Fruit fly (Drosophila melanogaster) whole organism, pupa: ENCODE results near the gene Acox3.
A peak's percentile ranks its signal among the peaks of the same experiment; 100 is the strongest.

ENCODE experiments used
- CG10348 ChIP-seq: fragments of 200-800 bp; sonication (Bioruptor generic); IDR thresholded peaks from 2 replicates; pipeline ENCODE4 v1.3.6; 2022; ENCODE audit warnings: missing biosample characterization, missing genetic modification characterization
- CG12605 ChIP-seq: fragments of 200-800 bp; sonication (Bioruptor generic); IDR thresholded peaks from 2 replicates; pipeline ENCODE4 v1.3.6; 2022; ENCODE audit warnings: missing biosample characterization, missing genetic modification characterization
- CG13204 ChIP-seq: fragments of 200-800 bp; sonication (Bioruptor generic); optimal IDR thresholded peaks from 2 replicates; lab custom pipeline; 2018; ENCODE audit warnings: missing biosample characterization, mild to moderate bottlenecking, missing genetic modification characterization, moderate library complexity
- CG14655 ChIP-seq: fragments of 200-800 bp; sonication (Bioruptor generic); optimal IDR thresholded peaks from 3 replicates; lab custom pipeline; 2017; ENCODE audit warnings: mild to moderate bottlenecking, missing biosample characterization, missing genetic modification reagents, missing genetic modification characterization
- CG15710 ChIP-seq: fragments of 200-800 bp; sonication (Bioruptor generic); optimal IDR thresholded peaks from 2 replicates; lab custom pipeline; 2018; ENCODE audit warnings: missing biosample characterization, mild to moderate bottlenecking, missing genetic modification characterization, moderate library complexity
- CG17806 ChIP-seq: fragments of 200-800 bp; sonication (Bioruptor generic); optimal IDR thresholded peaks from 2 replicates; lab custom pipeline; 2018; ENCODE audit warnings: missing biosample characterization, mild to moderate bottlenecking, missing genetic modification characterization, moderate library complexity
- CG32121 ChIP-seq: fragments of 200-800 bp; sonication (Bioruptor generic); IDR thresholded peaks from 2 replicates; pipeline ENCODE4 v1.3.6; 2022; ENCODE audit warnings: missing biosample characterization, missing genetic modification characterization
- CG34367 ChIP-seq: fragments of 200-800 bp; sonication (Bioruptor generic); optimal IDR thresholded peaks from 2 replicates; lab custom pipeline; 2018; ENCODE audit warnings: missing biosample characterization, mild to moderate bottlenecking, missing genetic modification characterization
- CG4496 ChIP-seq: fragments of 200-800 bp; sonication (Bioruptor generic); IDR thresholded peaks from 3 replicates; pipeline ENCODE4 v1.3.6; 2022; ENCODE audit warnings: missing biosample characterization, missing genetic modification characterization
- CG8159 ChIP-seq: fragments of 200-800 bp; sonication (Bioruptor generic); optimal IDR thresholded peaks from 3 replicates; lab custom pipeline; 2018; ENCODE audit warnings: missing biosample characterization, mild to moderate bottlenecking, missing genetic modification characterization, moderate library complexity
- CG8301 ChIP-seq: fragments of 200-800 bp; sonication (Bioruptor generic); optimal IDR thresholded peaks from 2 replicates; lab custom pipeline; 2018; ENCODE audit warnings: missing biosample characterization, mild to moderate bottlenecking, missing genetic modification characterization
- CG9948 ChIP-seq: fragments of 200-800 bp; sonication (Bioruptor generic); optimal IDR thresholded peaks from 2 replicates; lab custom pipeline; 2018; ENCODE audit warnings: missing biosample characterization, mild to moderate bottlenecking, missing genetic modification characterization, moderate library complexity
- D1 ChIP-seq: fragments of 200-800 bp; sonication (Bioruptor generic); optimal IDR thresholded peaks from 2 replicates; lab custom pipeline; 2018; ENCODE audit warnings: missing biosample characterization, mild to moderate bottlenecking, missing genetic modification characterization, moderate library complexity
- EcR ChIP-seq: fragments of 200-800 bp; sonication (Bioruptor generic); optimal IDR thresholded peaks from 3 replicates; lab custom pipeline; 2019; ENCODE audit warnings: missing biosample characterization, missing genetic modification characterization, mild to moderate bottlenecking, moderate library complexity, missing genetic modification reagents
- Ets98B ChIP-seq: fragments of 200-800 bp; sonication (Bioruptor generic); IDR thresholded peaks from 2 replicates; pipeline ENCODE4 v1.3.6; 2022; ENCODE audit warnings: missing biosample characterization, missing genetic modification characterization
- Pif1A ChIP-seq: fragments of 200-800 bp; sonication (Bioruptor generic); optimal IDR thresholded peaks from 3 replicates; lab custom pipeline; 2016; ENCODE audit warnings: missing biosample characterization, missing genetic modification characterization
- Pif1B ChIP-seq: fragments of 200-800 bp; sonication (Bioruptor generic); optimal IDR thresholded peaks from 3 replicates; lab custom pipeline; 2016; ENCODE audit warnings: missing biosample characterization, missing genetic modification characterization
- Snoo ChIP-seq: fragments of 200-800 bp; sonication (Bioruptor generic); optimal IDR thresholded peaks from 3 replicates; lab custom pipeline; 2017; ENCODE audit warnings: missing biosample characterization, mild to moderate bottlenecking, missing genetic modification characterization, inconsistent platforms
- fd96Ca ChIP-seq: fragments of 200-800 bp; sonication (Bioruptor generic); IDR thresholded peaks from 3 replicates; pipeline ENCODE4 v1.3.6; 2022; ENCODE audit warnings: missing biosample characterization, missing genetic modification characterization
- gl ChIP-seq: fragments of 200-800 bp; sonication (Bioruptor generic); optimal IDR thresholded peaks from 2 replicates; lab custom pipeline; 2018; ENCODE audit warnings: missing biosample characterization, mild to moderate bottlenecking, missing genetic modification characterization
- rn ChIP-seq: fragments of 200-800 bp; sonication (Bioruptor generic); IDR thresholded peaks from 2 replicates; pipeline ENCODE4 v1.3.6; 2022; ENCODE audit warnings: missing biosample characterization, missing genetic modification characterization

The Acox3 gene

DNA sequence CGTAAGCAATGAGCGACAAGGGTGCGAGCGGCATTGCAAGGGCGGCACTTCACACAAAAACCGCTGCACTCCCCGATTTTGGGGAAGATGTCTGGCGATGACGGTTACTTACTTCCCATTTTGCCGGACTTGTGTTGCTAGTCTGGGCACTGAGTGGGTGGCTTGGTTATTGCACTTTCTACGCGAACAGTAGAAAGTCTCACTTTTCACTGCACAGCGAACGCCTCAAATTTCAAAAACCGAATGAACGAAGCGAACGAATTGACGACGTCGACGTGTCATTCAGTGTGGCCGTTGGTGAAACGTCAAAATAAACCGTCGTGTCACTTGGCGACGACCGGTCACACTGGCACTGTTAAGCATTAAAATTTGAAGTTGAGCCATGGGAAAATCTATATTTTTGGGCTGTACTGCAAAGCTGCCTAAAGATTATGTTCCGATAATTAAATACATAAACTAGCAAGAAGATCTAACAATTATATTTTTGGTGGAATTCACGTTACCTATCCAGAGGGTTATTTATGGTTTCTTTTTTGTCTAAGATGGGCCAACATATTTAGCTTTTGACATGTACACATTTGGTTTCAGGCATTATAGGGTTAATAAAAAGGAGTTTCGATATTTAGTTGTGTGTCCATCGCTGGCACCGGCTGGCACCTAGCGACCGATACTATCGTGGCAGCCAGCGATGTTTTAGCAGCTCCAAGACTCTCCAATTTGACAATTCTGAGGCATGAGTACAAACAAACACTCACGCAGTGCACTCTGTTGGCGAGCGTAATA lies 32.2 kb upstream of the Acox3 start, which contains the start of the genes Sec61alpha and Daxx:
Gene Sec61alpha, minus strand, starts transcription at position 364 of the 783 bp plus-strand sequence.
Gene Daxx, plus strand, starts transcription at position 718 of the 783 bp plus-strand sequence.
- TF ChIP-seq D1 (tag; lab: Kevin White, UChicago) (no peak), CG10348 (no peak), EcR (GFP tag; lab: Kevin White, UChicago) (no peak), gl (tag; lab: Kevin White, UChicago) (no peak), CG15710 (tag; lab: Kevin White, UChicago) (peak; percentile 78), CG34367 (tag; lab: Kevin White, UChicago) (peak; percentile 72), CG13204 (no peak), fd96Ca (peak; percentile 78), rn (GFP tag; lab: Robert Waterston, UW) (peak; percentile 56; the same call in 1 of the 2 replicates), CG4496 (GFP tag; lab: Robert Waterston, UW) (peak; percentile 78), CG9948 (peak; percentile 75), Pif1A (no peak), CG12605 (peak; percentile 19; the same call in 1 of the 2 replicates), Snoo (peak; percentile 63), Pif1B (GFP tag; lab: Kevin White, UChicago) (no peak), CG8159 (tag; lab: Kevin White, UChicago) (peak; percentile 77), CG14655 (GFP tag; lab: Kevin White, UChicago) (no peak), CG32121 (GFP tag; lab: Robert Waterston, UW) (peak; percentile 65; the same call in 1 of the 2 replicates), CG17806 (tag; lab: Kevin White, UChicago) (peak; percentile 78), CG8301 (tag; lab: Kevin White, UChicago) (peak; percentile 71), Ets98B (GFP tag; lab: Robert Waterston, UW) (peak; percentile 74)

DNA sequence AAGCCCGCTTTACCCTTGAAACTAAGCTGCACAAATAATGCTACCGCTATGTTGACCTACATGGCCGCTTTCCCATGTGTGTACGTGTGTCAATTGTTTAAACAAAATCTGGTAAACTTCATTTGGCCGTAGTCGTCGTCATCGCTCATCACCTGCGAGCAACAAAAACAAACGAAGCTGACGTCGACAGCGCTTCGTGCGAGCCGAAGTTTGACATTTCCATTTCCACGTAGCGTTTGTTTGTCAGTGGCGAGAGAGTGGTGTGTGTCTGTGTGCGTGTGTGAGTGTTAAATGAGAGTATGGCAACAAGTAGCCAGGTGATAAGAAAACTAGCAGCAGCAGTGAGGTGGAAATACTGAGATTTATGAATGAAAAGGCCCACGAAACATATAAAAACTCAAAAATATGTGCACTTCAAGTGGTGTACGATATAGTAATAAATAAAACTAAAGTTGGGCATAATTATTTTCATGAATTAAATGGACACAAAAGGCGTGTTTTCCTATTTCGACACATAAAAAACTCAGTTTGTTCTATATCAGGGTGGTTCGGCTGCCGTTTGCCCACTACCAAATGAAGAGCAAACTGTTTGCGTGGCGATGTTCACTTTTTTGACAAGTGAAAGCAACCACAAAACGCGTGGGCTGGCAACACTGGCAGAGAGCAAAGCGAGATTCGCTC lies 31.2 kb upstream of the Acox3 start:
- TF ChIP-seq CG15710 (tag; lab: Kevin White, UChicago) (no peak), CG10348 (no peak), CG12605 (peak; percentile 55), EcR (GFP tag; lab: Kevin White, UChicago) (peak; percentile 5), CG8301 (tag; lab: Kevin White, UChicago) (peak; percentile 14), CG34367 (tag; lab: Kevin White, UChicago) (no peak), Snoo (no peak), CG13204 (no peak), CG9948 (no peak), CG14655 (GFP tag; lab: Kevin White, UChicago) (peak; percentile 25)

DNA sequence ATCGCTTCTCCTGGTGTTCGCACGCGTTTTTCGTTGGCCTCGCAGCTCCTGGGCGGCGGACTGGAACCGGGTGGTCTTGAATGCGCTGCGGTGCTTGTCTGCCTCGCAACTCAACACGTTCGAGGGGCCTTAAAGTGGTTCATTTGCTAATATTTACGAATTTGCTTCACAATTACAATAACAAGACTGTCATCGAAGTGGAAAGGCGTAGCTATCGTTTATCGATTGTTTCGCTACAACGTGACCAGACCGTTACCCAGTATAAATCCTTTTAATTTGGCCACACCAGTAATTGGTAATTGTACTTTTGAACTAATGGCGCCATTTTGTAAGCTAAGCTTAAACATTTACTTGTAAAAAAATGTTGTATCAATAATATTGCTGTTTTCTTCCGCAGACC lies 28.6 kb upstream of the Acox3 start, which contains the start of gene CG9536:
Gene CG9536, minus strand, starts transcription at position 223 of the 400 bp plus-strand sequence.
- no peak for TF ChIP-seq Pif1B (GFP tag; lab: Kevin White, UChicago)
- no peak for TF ChIP-seq CG14655 (GFP tag; lab: Kevin White, UChicago)
- TF ChIP-seq CG32121 (GFP tag; lab: Robert Waterston, UW) = no peak
- no peak for TF ChIP-seq CG17806 (tag; lab: Kevin White, UChicago)
- no peak for TF ChIP-seq rn (GFP tag; lab: Robert Waterston, UW)
- no peak for TF ChIP-seq CG13204
- TF ChIP-seq CG12605 = no peak
- no peak for TF ChIP-seq Pif1A
- TF ChIP-seq CG34367 (tag; lab: Kevin White, UChicago) = no peak
- no peak for TF ChIP-seq fd96Ca
- TF ChIP-seq gl (tag; lab: Kevin White, UChicago) = no peak
- TF ChIP-seq CG10348 = no peak
- no peak for TF ChIP-seq CG8301 (tag; lab: Kevin White, UChicago)
- no peak for TF ChIP-seq D1 (tag; lab: Kevin White, UChicago)
- no peak for TF ChIP-seq CG8159 (tag; lab: Kevin White, UChicago)

DNA sequence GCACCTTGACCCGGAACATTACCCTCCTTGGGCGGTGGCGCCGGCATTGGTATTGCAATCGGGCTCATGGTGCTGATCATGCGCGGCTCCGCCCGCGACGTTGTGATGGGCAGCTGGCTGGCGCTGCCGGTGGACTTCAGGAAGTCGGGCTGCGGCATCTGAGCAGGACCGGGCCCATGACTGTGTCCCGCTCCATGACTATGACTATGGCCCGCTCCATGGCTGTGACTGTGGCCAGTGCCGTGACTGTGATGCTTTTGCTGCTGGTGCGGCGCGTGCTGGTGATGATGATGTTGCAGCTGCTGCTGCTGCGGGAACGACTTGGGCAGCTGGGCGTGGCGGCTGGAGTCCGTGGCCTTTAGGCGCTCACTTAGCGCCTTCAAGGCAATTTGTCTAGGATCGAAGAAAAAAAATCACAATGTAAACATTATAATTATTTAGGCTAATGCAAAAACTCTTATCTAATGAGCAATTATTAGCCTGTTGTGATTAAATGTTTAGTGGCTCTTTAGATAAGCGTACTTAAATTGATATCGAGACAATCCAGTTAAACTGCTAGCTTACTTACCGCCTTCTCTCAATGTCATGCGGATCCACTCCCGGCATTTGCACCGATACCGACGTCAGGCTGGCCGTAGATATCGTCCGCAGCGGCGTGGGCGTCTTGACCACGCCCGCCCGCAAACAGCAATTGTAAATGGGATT lies 26.8 kb upstream of the Acox3 start:
- TF ChIP-seq fd96Ca (0 out of 3 replicates have a peak, but pooled peaks have one; percentile 10), gl (tag; lab: Kevin White, UChicago) (no peak), EcR (GFP tag; lab: Kevin White, UChicago) (no peak)

DNA sequence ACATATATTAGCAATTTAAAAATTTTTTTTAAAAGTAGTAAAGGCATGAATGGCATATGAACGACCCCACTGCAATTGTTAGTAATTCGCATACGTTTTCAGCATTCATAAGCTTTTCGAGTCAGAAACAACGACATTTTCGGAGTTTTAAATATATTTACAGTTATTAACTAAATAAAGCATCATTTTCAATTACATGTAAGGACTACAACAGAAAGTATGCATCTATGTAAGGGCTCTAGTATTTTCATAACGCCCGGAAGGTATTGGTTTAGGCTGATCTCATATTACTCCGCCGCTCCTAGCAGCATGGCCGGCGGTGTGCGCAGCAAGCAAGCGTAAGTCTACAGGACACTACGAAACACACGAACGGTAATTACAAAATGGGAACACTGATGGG lies 26.1 kb upstream of the Acox3 start:
- TF ChIP-seq fd96Ca = no peak
- no peak for TF ChIP-seq EcR (GFP tag; lab: Kevin White, UChicago)
- no peak for TF ChIP-seq CG34367 (tag; lab: Kevin White, UChicago)
- TF ChIP-seq CG32121 (GFP tag; lab: Robert Waterston, UW) = no peak
- TF ChIP-seq CG15710 (tag; lab: Kevin White, UChicago) = no peak
